Fruit fly (Drosophila melanogaster) whole organism, embryonic: ENCODE results near the gene Scgbeta.

Experiments
- Aef1 ChIP-seq: fragments of 200-800 bp; sonication (Bioruptor generic); IDR thresholded peaks from 3 replicates; pipeline ENCODE4 v1.3.6; 2022; ENCODE audit warnings: missing biosample characterization, missing genetic modification characterization
- Bgb ChIP-seq: fragments of 200-800 bp; sonication (Bioruptor generic); IDR thresholded peaks from 2 replicates; pipeline ENCODE4 v1.3.6; 2022; ENCODE audit warnings: missing biosample characterization, missing genetic modification characterization; ENCODE audit not compliant: partially characterized antibody
- Blimp-1 ChIP-seq: fragments of 200-800 bp; sonication (Bioruptor generic); optimal IDR thresholded peaks from 3 replicates; lab custom pipeline; 2018; ENCODE audit warnings: missing biosample characterization, missing genetic modification characterization, mild to moderate bottlenecking, moderate library complexity, missing genetic modification reagents
- CG10147 ChIP-seq: fragments of 200-800 bp; sonication (Bioruptor generic); optimal IDR thresholded peaks from 2 replicates; lab custom pipeline; 2019; ENCODE audit warnings: missing biosample characterization, mild to moderate bottlenecking, missing genetic modification characterization, moderate library complexity
- CG10267 ChIP-seq: fragments of 200-800 bp; sonication (Bioruptor generic); optimal IDR thresholded peaks from 2 replicates; lab custom pipeline; 2018; ENCODE audit warnings: missing biosample characterization, mild to moderate bottlenecking, missing genetic modification characterization, moderate library complexity
- CG11085 ChIP-seq: fragments of 200-800 bp; sonication (Bioruptor generic); IDR thresholded peaks from 2 replicates; pipeline ENCODE4 v1.3.6; 2022; ENCODE audit warnings: missing biosample characterization, missing genetic modification characterization
- CG1233 ChIP-seq: fragments of 200-800 bp; sonication (Bioruptor generic); optimal IDR thresholded peaks from 4 replicates; lab custom pipeline; 2018; ENCODE audit warnings: missing biosample characterization, mild to moderate bottlenecking, missing genetic modification characterization
- CG13296 ChIP-seq: fragments of 200-800 bp; sonication (Bioruptor generic); optimal IDR thresholded peaks from 3 replicates; lab custom pipeline; 2018; ENCODE audit warnings: missing biosample characterization, mild to moderate bottlenecking, missing genetic modification characterization
- CG14050 ChIP-seq: fragments of 200-800 bp; sonication (Bioruptor generic); IDR thresholded peaks from 3 replicates; pipeline ENCODE4 v1.3.6; 2022; ENCODE audit warnings: missing biosample characterization, missing genetic modification characterization
- CG15073 ChIP-seq: fragments of 200-800 bp; sonication (Bioruptor generic); optimal IDR thresholded peaks from 2 replicates; lab custom pipeline; 2016; ENCODE audit warnings: missing biosample characterization, missing genetic modification characterization
- CG2199 ChIP-seq: fragments of 200-800 bp; sonication (Bioruptor generic); IDR thresholded peaks from 3 replicates; pipeline ENCODE4 v1.3.6; 2022; ENCODE audit warnings: missing biosample characterization, missing genetic modification characterization
- CG31388 ChIP-seq: fragments of 200-800 bp; sonication (Bioruptor generic); optimal IDR thresholded peaks from 2 replicates; lab custom pipeline; 2016; ENCODE audit warnings: missing biosample characterization, missing genetic modification characterization
- CG3281 ChIP-seq: fragments of 200-800 bp; sonication (Bioruptor generic); optimal IDR thresholded peaks from 3 replicates; lab custom pipeline; 2017; ENCODE audit warnings: missing biosample characterization, mild to moderate bottlenecking, missing genetic modification characterization
- CG33213 ChIP-seq: fragments of 200-800 bp; sonication (Bioruptor generic); optimal IDR thresholded peaks from 3 replicates; lab custom pipeline; 2016; ENCODE audit warnings: missing biosample characterization, missing genetic modification characterization
- CG3407 ChIP-seq: fragments of 200-800 bp; sonication (Bioruptor generic); optimal IDR thresholded peaks from 2 replicates; lab custom pipeline; 2018; ENCODE audit warnings: missing biosample characterization, mild to moderate bottlenecking, missing genetic modification characterization
- CG4282 ChIP-seq: fragments of 200-800 bp; sonication (Bioruptor generic); optimal IDR thresholded peaks from 2 replicates; lab custom pipeline; 2016; ENCODE audit warnings: missing biosample characterization, missing genetic modification characterization
- CG4404 ChIP-seq: fragments of 200-800 bp; sonication (Bioruptor generic); IDR thresholded peaks from 2 replicates; pipeline ENCODE4 v1.3.6; 2022; ENCODE audit warnings: missing biosample characterization, missing genetic modification characterization
- CG5953 ChIP-seq: fragments of 200-800 bp; sonication (Bioruptor generic); IDR thresholded peaks from 2 replicates; pipeline ENCODE4 v1.3.6; 2022; ENCODE audit warnings: missing biosample characterization, missing genetic modification characterization
- CG7987 ChIP-seq: fragments of 200-800 bp; sonication (Bioruptor generic); optimal IDR thresholded peaks from 2 replicates; lab custom pipeline; 2018; ENCODE audit warnings: missing biosample characterization, mild to moderate bottlenecking, missing genetic modification characterization, moderate library complexity
- CG8359 ChIP-seq: fragments of 200-800 bp; sonication (Bioruptor generic); optimal IDR thresholded peaks from 2 replicates; lab custom pipeline; 2017; ENCODE audit warnings: missing biosample characterization, mild to moderate bottlenecking, missing genetic modification characterization, borderline replicate concordance
- CkIIα-i1 ChIP-seq: fragments of 200-800 bp; sonication (Bioruptor generic); IDR thresholded peaks from 2 replicates; pipeline ENCODE4 v1.3.6; 2022; ENCODE audit warnings: missing biosample characterization, missing genetic modification characterization
- Dll ChIP-seq: fragments of 200-800 bp; sonication (Bioruptor generic); IDR thresholded peaks from 4 replicates; pipeline ENCODE4 v1.3.6; 2022; ENCODE audit warnings: missing biosample characterization, missing genetic modification characterization; ENCODE audit not compliant: partially characterized antibody
- Dp ChIP-seq: fragments of 200-800 bp; sonication (Bioruptor generic); optimal IDR thresholded peaks from 2 replicates; lab custom pipeline; 2018; ENCODE audit warnings: missing biosample characterization, mild to moderate bottlenecking, missing genetic modification characterization, moderate library complexity
- E2f1 ChIP-seq: fragments of 200-800 bp; sonication (Bioruptor generic); IDR thresholded peaks from 2 replicates; pipeline ENCODE4 v1.3.6; 2022; ENCODE audit warnings: missing biosample characterization, missing genetic modification characterization
- HLH3B ChIP-seq: fragments of 200-800 bp; sonication (Bioruptor generic); IDR thresholded peaks from 2 replicates; pipeline ENCODE4 v1.3.6; 2022; ENCODE audit warnings: missing biosample characterization, missing genetic modification characterization
- Hand ChIP-seq: fragments of 200-800 bp; sonication (Bioruptor generic); optimal IDR thresholded peaks from 2 replicates; lab custom pipeline; 2017; ENCODE audit warnings: mild to moderate bottlenecking, missing biosample characterization, missing genetic modification reagents, missing genetic modification characterization
- Hey ChIP-seq: fragments of 200-800 bp; sonication (Bioruptor generic); optimal IDR thresholded peaks from 3 replicates; lab custom pipeline; 2018; ENCODE audit warnings: missing biosample characterization, mild to moderate bottlenecking, missing genetic modification characterization
- Hmx ChIP-seq: fragments of 200-800 bp; sonication (Bioruptor generic); optimal IDR thresholded peaks from 2 replicates; lab custom pipeline; 2016; ENCODE audit warnings: missing biosample characterization, missing genetic modification characterization
- Mes4 ChIP-seq: fragments of 200-800 bp; sonication (Bioruptor generic); optimal IDR thresholded peaks from 2 replicates; lab custom pipeline; 2016; ENCODE audit warnings: missing biosample characterization, missing genetic modification characterization
- NC2β ChIP-seq: fragments of 200-800 bp; sonication (Bioruptor generic); optimal IDR thresholded peaks from 2 replicates; lab custom pipeline; 2016; ENCODE audit warnings: missing biosample characterization, missing genetic modification characterization
- NfI ChIP-seq: fragments of 200-800 bp; sonication (Bioruptor generic); optimal IDR thresholded peaks from 3 replicates; lab custom pipeline; 2018; ENCODE audit warnings: missing biosample characterization, mild to moderate bottlenecking, missing genetic modification characterization, moderate library complexity
- Pdp1 ChIP-seq, 2 experiments: fragments of 200-800 bp; sonication (Bioruptor generic); optimal IDR thresholded peaks; 3 replicates each; lab custom pipeline; 2016; ENCODE audit warnings: missing biosample characterization in 2 of 2, missing genetic modification characterization in 2 of 2, mild to moderate bottlenecking in 1 of 2, moderate library complexity in 1 of 2
- Poxn ChIP-seq: fragments of 200-800 bp; sonication (Bioruptor generic); IDR thresholded peaks from 2 replicates; pipeline ENCODE4 v1.3.6; 2022; ENCODE audit warnings: missing biosample characterization, missing genetic modification characterization
- Side ChIP-seq: fragments of 200-800 bp; sonication (Bioruptor generic); optimal IDR thresholded peaks from 2 replicates; lab custom pipeline; 2016; ENCODE audit warnings: missing biosample characterization, missing genetic modification characterization
- Spps ChIP-seq: fragments of 200-800 bp; sonication (Bioruptor generic); optimal IDR thresholded peaks from 2 replicates; lab custom pipeline; 2018; ENCODE audit warnings: missing biosample characterization, mild to moderate bottlenecking, missing genetic modification characterization
- Tbp ChIP-seq: fragments of >200 bp; optimal IDR thresholded peaks from 2 replicates; lab custom pipeline; 2018; ENCODE audit warnings: missing biosample characterization, missing genetic modification characterization
- az2 ChIP-seq: fragments of 200-800 bp; sonication (Bioruptor generic); optimal IDR thresholded peaks from 3 replicates; lab custom pipeline; 2016; ENCODE audit warnings: missing biosample characterization, missing genetic modification characterization
- br ChIP-seq: fragments of >200 bp; optimal IDR thresholded peaks from 2 replicates; lab custom pipeline; 2017
- crc ChIP-seq: fragments of 200-800 bp; sonication (Bioruptor generic); optimal IDR thresholded peaks from 2 replicates; lab custom pipeline; 2016; ENCODE audit warnings: missing biosample characterization, missing genetic modification characterization
- fd3F ChIP-seq: fragments of 200-800 bp; sonication (Bioruptor generic); optimal IDR thresholded peaks from 2 replicates; lab custom pipeline; 2018; ENCODE audit warnings: missing biosample characterization, mild to moderate bottlenecking, missing genetic modification characterization, moderate library complexity
- mirr ChIP-seq: fragments of 200-800 bp; sonication (Bioruptor generic); optimal IDR thresholded peaks from 3 replicates; lab custom pipeline; 2018; ENCODE audit warnings: missing biosample characterization, mild to moderate bottlenecking, missing genetic modification characterization
- nerfin-1 ChIP-seq: fragments of 200-800 bp; sonication (Bioruptor generic); optimal IDR thresholded peaks from 3 replicates; lab custom pipeline; 2019; ENCODE audit warnings: missing biosample characterization, mild to moderate bottlenecking, missing genetic modification characterization, moderate library complexity
- otp ChIP-seq: fragments of 200-800 bp; sonication (Bioruptor generic); IDR thresholded peaks from 3 replicates; pipeline ENCODE4, ENCODE4 v1.3.6; 2022; ENCODE audit warnings: missing biosample characterization, missing genetic modification characterization
- pb ChIP-seq: fragments of 200-800 bp; sonication (Bioruptor generic); optimal IDR thresholded peaks from 3 replicates; lab custom pipeline; 2016; ENCODE audit warnings: missing biosample characterization, missing genetic modification characterization
- ro ChIP-seq: fragments of 200-800 bp; sonication (Bioruptor generic); IDR thresholded peaks from 2 replicates; pipeline ENCODE4 v1.3.6; 2022; ENCODE audit warnings: missing biosample characterization, missing genetic modification characterization
- sim ChIP-seq: fragments of 200-800 bp; sonication (Bioruptor generic); IDR thresholded peaks from 2 replicates; pipeline ENCODE4 v1.3.6; 2022; ENCODE audit warnings: missing biosample characterization, missing genetic modification characterization
- sisA ChIP-seq: fragments of 200-800 bp; sonication (Bioruptor generic); IDR thresholded peaks from 2 replicates; pipeline ENCODE4 v1.3.6; 2022; ENCODE audit warnings: missing biosample characterization, missing genetic modification characterization
- sr ChIP-seq: fragments of 200-800 bp; sonication (Bioruptor generic); IDR thresholded peaks from 3 replicates; pipeline ENCODE4 v1.3.6; 2022; ENCODE audit warnings: missing biosample characterization, missing genetic modification characterization
- wek ChIP-seq: fragments of 200-800 bp; sonication (Bioruptor generic); optimal IDR thresholded peaks from 3 replicates; lab custom pipeline; 2018; ENCODE audit warnings: missing biosample characterization, mild to moderate bottlenecking, missing genetic modification characterization, moderate library complexity
- zfh2 ChIP-seq: fragments of 200-800 bp; sonication (Bioruptor generic); optimal IDR thresholded peaks from 2 replicates; lab custom pipeline; 2016; ENCODE audit warnings: missing biosample characterization, missing genetic modification characterization

Gene Scgbeta

DNA sequence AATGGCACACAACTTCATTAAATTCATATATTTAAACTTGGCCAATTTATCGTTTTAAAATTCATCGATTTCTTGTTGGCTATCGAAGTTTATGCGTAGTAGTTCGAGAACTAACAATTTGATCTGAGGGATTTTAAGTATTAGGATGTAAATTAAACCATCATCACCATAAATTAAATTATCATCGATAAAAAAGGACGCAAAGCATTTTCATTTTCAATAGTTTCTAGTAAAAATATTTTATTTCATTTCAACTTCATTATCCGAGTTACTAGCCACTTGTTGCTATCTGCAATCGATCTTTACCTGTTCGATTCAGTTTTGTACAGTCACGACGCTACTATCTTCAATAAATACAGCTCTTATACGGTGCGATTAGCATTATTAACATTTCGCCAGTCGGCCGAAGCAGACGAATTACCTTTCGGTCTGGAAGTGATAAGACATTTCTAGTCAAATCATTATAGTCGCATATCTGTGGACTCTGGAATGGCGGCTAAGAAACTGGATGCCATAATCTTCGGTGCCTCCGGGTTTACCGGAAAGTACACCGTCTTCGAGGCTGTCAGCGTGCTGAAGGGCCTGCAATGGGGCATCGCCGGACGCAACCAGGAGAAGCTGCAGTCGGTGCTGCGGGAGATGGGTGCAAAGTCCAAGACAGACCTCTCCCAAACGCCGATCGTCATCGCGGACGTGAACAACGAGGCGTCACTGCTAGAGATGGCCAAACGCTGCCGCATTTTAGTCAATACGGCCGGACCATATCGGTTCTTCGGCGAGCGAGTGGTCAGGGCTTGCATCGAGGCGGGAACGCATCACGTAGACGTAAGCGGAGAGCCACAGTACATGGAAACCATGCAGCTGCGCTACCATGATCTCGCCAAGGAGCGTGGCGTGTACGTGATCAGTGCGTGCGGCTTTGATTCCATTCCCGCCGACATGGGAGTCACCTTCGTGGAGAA, 15.7 kb downstream of the Scgbeta start, which contains the start of gene CG5167 (continued):
- TF ChIP-seq CG2199 (no peak), Aef1 (GFP tag; lab: Robert Waterston, UW) (no peak), Blimp-1 (no peak), CG33213 (GFP tag; lab: Kevin White, UChicago) (no peak), Mes4 (GFP tag; lab: Kevin White, UChicago) (no peak), pb (no peak), CG31388 (no peak), br (no peak), wek (GFP tag; lab: Kevin White, UChicago) (no peak), sim (GFP tag; lab: Robert Waterston, UW) (no peak), az2 (peak; percentile 37), nerfin-1 (tag; lab: Kevin White, UChicago) (peak; percentile 7), CG13296 (GFP tag; lab: Kevin White, UChicago) (peak; percentile 31), CG11085 (GFP tag; lab: Robert Waterston, UW) (no peak), ro (GFP tag; lab: Robert Waterston, UW) (no peak), Poxn (GFP tag; lab: Robert Waterston, UW) (no peak), mirr (peak; percentile 54), CG3281 (peak; percentile 24), Tbp (no peak), CG14050 (GFP tag; lab: Robert Waterston, UW) (no peak), CG10267 (tag; lab: Kevin White, UChicago) (peak; percentile 64), Dll (GFP tag; lab: Robert Waterston, UW) (peak; percentile 25; the same call in 1 of the 4 replicates), CG1233 (GFP tag; lab: Kevin White, UChicago) (no peak), E2f1 (GFP tag; lab: Robert Waterston, UW) (no peak), CG4404 (no peak), otp (GFP tag; lab: Robert Waterston, UW) (no peak), CG7987 (no peak), crc (GFP tag; lab: Kevin White, UChicago) (no peak), CG10147 (GFP tag; lab: Kevin White, UChicago) (peak; percentile 25), CG3407 (GFP tag; lab: Kevin White, UChicago) (no peak), fd3F (GFP tag; lab: Kevin White, UChicago) (peak; percentile 3), Pdp1 (GFP tag; optimal IDR thresholded peaks at IDR 0.05; lab: Kevin White, UChicago) (peak in 1 of 2 experiments; percentile 16), Hand (no peak), CkIIα-i1 (GFP tag; lab: Robert Waterston, UW) (no peak), CG15073 (GFP tag; lab: Kevin White, UChicago) (no peak), NfI (GFP tag; lab: Kevin White, UChicago) (no peak), Hey (no peak), Bgb (no peak), HLH3B (GFP tag; lab: Robert Waterston, UW) (no peak), CG4282 (GFP tag; lab: Kevin White, UChicago) (peak; percentile 18), Side (GFP tag; lab: Kevin White, UChicago) (no peak), CG8359 (GFP tag; lab: Kevin White, UChicago) (no peak), sisA (GFP tag; lab: Robert Waterston, UW) (no peak), Hmx (no peak), Spps (tag; lab: Kevin White, UChicago) (no peak), sr (GFP tag; lab: Robert Waterston, UW) (no peak), zfh2 (GFP tag; lab: Kevin White, UChicago) (no peak), NC2β (GFP tag; lab: Kevin White, UChicago) (no peak), CG5953 (GFP tag; lab: Robert Waterston, UW) (no peak), Dp (peak; percentile 45)
